Fruit fly (Drosophila melanogaster) whole organism, embryonic: ENCODE measurements around the gene CG8891.
A peak's percentile ranks its signal among the peaks of the same experiment; 100 is the strongest.

Experiments
- Adf1 ChIP-seq: fragments of 200-800 bp; sonication (Bioruptor generic); IDR thresholded peaks from 2 replicates; pipeline ENCODE4 v1.3.6; 2022; ENCODE audit warnings: missing biosample characterization, missing genetic modification characterization
- BEAF-32 ChIP-seq: fragments of 200-800 bp; sonication (Bioruptor generic); optimal IDR thresholded peaks from 3 replicates; lab custom pipeline; 2017; ENCODE audit warnings: missing biosample characterization, missing genetic modification characterization, mild to moderate bottlenecking, moderate library complexity, missing genetic modification reagents
- Bteb2 ChIP-seq: fragments of 200-800 bp; sonication (Bioruptor generic); optimal IDR thresholded peaks from 2 replicates; lab custom pipeline; 2016; ENCODE audit warnings: missing biosample characterization, missing genetic modification characterization
- CG10267 ChIP-seq: fragments of 200-800 bp; sonication (Bioruptor generic); optimal IDR thresholded peaks from 2 replicates; lab custom pipeline; 2018; ENCODE audit warnings: missing biosample characterization, mild to moderate bottlenecking, missing genetic modification characterization, moderate library complexity
- CG10462 ChIP-seq: fragments of 200-800 bp; sonication (Bioruptor generic); optimal IDR thresholded peaks from 2 replicates; lab custom pipeline; 2016; ENCODE audit warnings: missing biosample characterization, missing genetic modification characterization
- CG10979 ChIP-seq: fragments of 200-800 bp; sonication (Bioruptor generic); optimal IDR thresholded peaks from 2 replicates; lab custom pipeline; 2018; ENCODE audit warnings: missing biosample characterization, mild to moderate bottlenecking, missing genetic modification characterization, moderate library complexity
- CG15073 ChIP-seq: fragments of 200-800 bp; sonication (Bioruptor generic); optimal IDR thresholded peaks from 2 replicates; lab custom pipeline; 2016; ENCODE audit warnings: missing biosample characterization, missing genetic modification characterization
- CG1647 ChIP-seq: fragments of 200-800 bp; sonication (Bioruptor generic); optimal IDR thresholded peaks from 3 replicates; lab custom pipeline; 2016; ENCODE audit warnings: missing biosample characterization, missing genetic modification characterization
- CG17361 ChIP-seq: fragments of 200-800 bp; sonication (Bioruptor generic); IDR thresholded peaks from 3 replicates; pipeline ENCODE4 v1.3.6; 2022; ENCODE audit warnings: missing biosample characterization, missing genetic modification characterization
- CG2129 ChIP-seq: fragments of 200-800 bp; sonication (Bioruptor generic); IDR thresholded peaks from 2 replicates; pipeline ENCODE4 v1.3.6; 2022; ENCODE audit warnings: missing biosample characterization, missing genetic modification characterization; ENCODE audit not compliant: partially characterized antibody
- CG2202 ChIP-seq: fragments of 200-800 bp; sonication (Bioruptor generic); optimal IDR thresholded peaks from 2 replicates; lab custom pipeline; 2018; ENCODE audit warnings: missing biosample characterization, mild to moderate bottlenecking, missing genetic modification characterization
- CG32532 ChIP-seq: fragments of 200-800 bp; sonication (Bioruptor generic); IDR thresholded peaks from 2 replicates; pipeline ENCODE4 v1.3.6; 2022; ENCODE audit warnings: missing biosample characterization, missing genetic modification characterization
- CG3407 ChIP-seq: fragments of 200-800 bp; sonication (Bioruptor generic); optimal IDR thresholded peaks from 2 replicates; lab custom pipeline; 2018; ENCODE audit warnings: missing biosample characterization, mild to moderate bottlenecking, missing genetic modification characterization
- CG3995 ChIP-seq: fragments of 200-800 bp; sonication (Bioruptor generic); optimal IDR thresholded peaks from 3 replicates; lab custom pipeline; 2016; ENCODE audit warnings: missing biosample characterization, missing genetic modification characterization
- CG4617 ChIP-seq: fragments of 200-800 bp; sonication (Bioruptor generic); optimal IDR thresholded peaks from 3 replicates; lab custom pipeline; 2016; ENCODE audit warnings: missing biosample characterization, missing genetic modification characterization, borderline replicate concordance
- CrebB ChIP-seq: fragments of 200-800 bp; sonication (Bioruptor generic); optimal IDR thresholded peaks from 3 replicates; lab custom pipeline; 2018; ENCODE audit warnings: missing biosample characterization, mild to moderate bottlenecking, missing genetic modification characterization
- Doc3 ChIP-seq: fragments of 200-800 bp; sonication (Bioruptor generic); IDR thresholded peaks from 3 replicates; pipeline ENCODE4 v1.3.6; 2022; ENCODE audit warnings: missing biosample characterization, missing genetic modification characterization; ENCODE audit not compliant: partially characterized antibody
- HmgD ChIP-seq: fragments of 200-800 bp; sonication (Bioruptor generic); optimal IDR thresholded peaks from 3 replicates; lab custom pipeline; 2016; ENCODE audit warnings: missing biosample characterization, missing genetic modification characterization
- Hr39 ChIP-seq: fragments of >200 bp; optimal IDR thresholded peaks from 2 replicates; lab custom pipeline; 2017
- Hr51 ChIP-seq, 2 experiments: fragments of 200-800 bp; sonication (Bioruptor generic); optimal IDR thresholded peaks; 2 replicates in 1 of 2; 3 replicates in 1 of 2; lab custom pipeline; 2016 to 2018; ENCODE audit warnings: missing biosample characterization in 2 of 2, missing genetic modification characterization in 2 of 2, mild to moderate bottlenecking in 1 of 2, moderate library complexity in 1 of 2
- Lhr ChIP-seq: fragments of 200-800 bp; sonication (Bioruptor generic); optimal IDR thresholded peaks from 3 replicates; lab custom pipeline; 2017; ENCODE audit warnings: mild to moderate bottlenecking, missing biosample characterization, missing genetic modification reagents, missing genetic modification characterization
- Max ChIP-seq: fragments of 200-800 bp; sonication (Bioruptor generic); optimal IDR thresholded peaks from 2 replicates; lab custom pipeline; 2016; ENCODE audit warnings: missing biosample characterization, mild to moderate bottlenecking, missing genetic modification characterization
- Med ChIP-seq: fragments of 200-800 bp; sonication (Bioruptor generic); peaks from one replicate; lab custom pipeline; 2016; ENCODE audit warnings: missing biosample characterization, missing genetic modification characterization, mild to moderate bottlenecking, inconsistent platforms, moderate library complexity
- Meics ChIP-seq: fragments of 200-800 bp; sonication (Bioruptor generic); optimal IDR thresholded peaks from 2 replicates; lab custom pipeline; 2017; ENCODE audit warnings: missing biosample characterization, mild to moderate bottlenecking, missing genetic modification characterization
- NC2β ChIP-seq: fragments of 200-800 bp; sonication (Bioruptor generic); optimal IDR thresholded peaks from 2 replicates; lab custom pipeline; 2016; ENCODE audit warnings: missing biosample characterization, missing genetic modification characterization
- Sry-β ChIP-seq: fragments of 200-800 bp; sonication (Bioruptor generic); optimal IDR thresholded peaks from 2 replicates; lab custom pipeline; 2018; ENCODE audit warnings: missing biosample characterization, mild to moderate bottlenecking, missing genetic modification characterization, moderate library complexity
- Sry-δ ChIP-seq: fragments of 200-800 bp; sonication (Bioruptor generic); optimal IDR thresholded peaks from 2 replicates; lab custom pipeline; 2016; ENCODE audit warnings: missing biosample characterization, missing genetic modification characterization
- al ChIP-seq: fragments of 200-800 bp; sonication (Bioruptor generic); IDR thresholded peaks from 2 replicates; pipeline ENCODE4 v1.3.6; 2022; ENCODE audit warnings: missing biosample characterization, missing genetic modification characterization
- ase ChIP-seq: fragments of 200-800 bp; sonication (Bioruptor generic); IDR thresholded peaks from 3 replicates; pipeline ENCODE4 v1.3.6; 2022; ENCODE audit warnings: missing biosample characterization, missing genetic modification characterization
- bbx ChIP-seq: fragments of 200-800 bp; sonication (Bioruptor generic); IDR thresholded peaks from 2 replicates; pipeline ENCODE4 v1.3.6; 2022; ENCODE audit warnings: missing biosample characterization, missing genetic modification characterization; ENCODE audit not compliant: partially characterized antibody
- bsh ChIP-seq, 2 experiments: fragments of 200-800 bp; sonication (Bioruptor generic); optimal IDR thresholded peaks; 2 replicates each; lab custom pipeline; 2017 to 2018; ENCODE audit warnings: mild to moderate bottlenecking in 2 of 2, missing biosample characterization in 2 of 2, missing genetic modification characterization in 2 of 2, moderate library complexity in 1 of 2
- ci ChIP-seq: fragments of 200-800 bp; sonication (Bioruptor generic); IDR thresholded peaks from 3 replicates; pipeline ENCODE4 v1.3.6; 2022; ENCODE audit warnings: missing biosample characterization, missing genetic modification characterization
- crp ChIP-seq, 2 experiments: fragments of 200-800 bp; sonication (Bioruptor generic); optimal IDR thresholded peaks; 2 replicates in 1 of 2; 3 replicates in 1 of 2; lab custom pipeline; 2017; ENCODE audit warnings: missing biosample characterization in 2 of 2, missing genetic modification characterization in 2 of 2, mild to moderate bottlenecking in 1 of 2, moderate library complexity in 1 of 2
- dm ChIP-seq: fragments of 200-800 bp; sonication (Bioruptor generic); optimal IDR thresholded peaks from 3 replicates; lab custom pipeline; 2016; ENCODE audit warnings: missing biosample characterization, missing genetic modification characterization
- hbn ChIP-seq: fragments of 200-800 bp; sonication (Bioruptor generic); IDR thresholded peaks from 2 replicates; pipeline ENCODE4 v1.3.6; 2022; ENCODE audit warnings: missing biosample characterization, missing genetic modification characterization; ENCODE audit not compliant: partially characterized antibody
- insv ChIP-seq, 2 experiments: fragments of 200-800 bp; sonication (Bioruptor generic); optimal IDR thresholded peaks; 3 replicates each; lab custom pipeline; 2016 to 2018; ENCODE audit warnings: missing biosample characterization in 2 of 2, missing genetic modification characterization in 2 of 2
- jumu ChIP-seq: fragments of 200-800 bp; sonication (Bioruptor generic); optimal IDR thresholded peaks from 3 replicates; lab custom pipeline; 2016; ENCODE audit warnings: missing biosample characterization, missing genetic modification characterization
- nerfin-1 ChIP-seq: fragments of 200-800 bp; sonication (Bioruptor generic); optimal IDR thresholded peaks from 3 replicates; lab custom pipeline; 2019; ENCODE audit warnings: missing biosample characterization, mild to moderate bottlenecking, missing genetic modification characterization, moderate library complexity
- p53 ChIP-seq: fragments of 200-800 bp; sonication (Bioruptor generic); optimal IDR thresholded peaks from 2 replicates; lab custom pipeline; 2016; ENCODE audit warnings: missing biosample characterization, missing genetic modification characterization
- row ChIP-seq: fragments of 200-800 bp; sonication (Bioruptor generic); IDR thresholded peaks from 3 replicates; pipeline ENCODE4 v1.3.6; 2022; ENCODE audit warnings: missing biosample characterization, missing genetic modification characterization
- sens ChIP-seq: fragments of 200-800 bp; sonication (Bioruptor generic); peaks from one replicate; lab custom pipeline; 2016; ENCODE audit warnings: missing biosample characterization, missing genetic modification characterization
- shn ChIP-seq: fragments of 200-800 bp; sonication (Bioruptor generic); optimal IDR thresholded peaks from 3 replicates; lab custom pipeline; 2016; ENCODE audit warnings: missing biosample characterization, missing genetic modification characterization
- sr ChIP-seq: fragments of 200-800 bp; sonication (Bioruptor generic); IDR thresholded peaks from 3 replicates; pipeline ENCODE4 v1.3.6; 2022; ENCODE audit warnings: missing biosample characterization, missing genetic modification characterization
- tll ChIP-seq, 2 experiments: fragments of 200-800 bp in 1 of 2; fragments of >200 bp in 1 of 2; sonication (Bioruptor generic) in 1 of 2; optimal IDR thresholded peaks; 2 replicates each; lab custom pipeline; 2017 to 2019; ENCODE audit warnings: missing biosample characterization in 2 of 2, missing genetic modification characterization in 2 of 2, mild to moderate bottlenecking in 1 of 2, moderate library complexity in 1 of 2
- tna ChIP-seq: fragments of 200-800 bp; sonication (Bioruptor generic); IDR thresholded peaks from 2 replicates; pipeline ENCODE4 v1.3.6; 2022; ENCODE audit warnings: missing biosample characterization, missing genetic modification characterization; ENCODE audit not compliant: partially characterized antibody
- unc-4 ChIP-seq: fragments of 200-800 bp; sonication (Bioruptor generic); IDR thresholded peaks from 2 replicates; pipeline ENCODE4 v1.3.6; 2022; ENCODE audit warnings: missing biosample characterization, missing genetic modification characterization; ENCODE audit not compliant: partially characterized antibody
- usp ChIP-seq: fragments of >200 bp; optimal IDR thresholded peaks from 2 replicates; lab custom pipeline; 2017; ENCODE audit warnings: missing biosample characterization, missing genetic modification characterization
- z ChIP-seq: fragments of 200-800 bp; sonication (Bioruptor generic); IDR thresholded peaks from 3 replicates; pipeline ENCODE4 v1.3.6; 2022; ENCODE audit warnings: missing biosample characterization, missing genetic modification characterization

Gene CG8891

dm6 chr2L:5009306-5010030 is 30.3 kb upstream of the CG8891 start, which contains the start of gene Rtnl1 (continued):
- TF ChIP-seq ase (GFP tag; lab: Robert Waterston, UW) (no peak), CrebB (tag; lab: Kevin White, UChicago) (peak; percentile 17), CG32532 (GFP tag; lab: Robert Waterston, UW) (peak; percentile 47; the same call in 1 of the 2 replicates), CG1647 (GFP tag; lab: Kevin White, UChicago) (peak; percentile 43), Doc3 (peak; percentile 80), bsh (GFP tag; optimal IDR thresholded peaks at IDR 0.05; lab: Kevin White, UChicago) (no peak), insv (GFP tag; optimal IDR thresholded peaks at IDR 0.05; lab: Kevin White, UChicago) (peak; percentile 87 to 98), ci (GFP tag; lab: Robert Waterston, UW) (peak; percentile 57; the same call in 2 of the 3 replicates), Max (GFP tag; lab: Kevin White, UChicago) (no peak), CG15073 (no peak), CG2202 (tag; lab: Kevin White, UChicago) (no peak), tna (GFP tag; lab: Robert Waterston, UW) (peak; percentile 90), Lhr (GFP tag; lab: Kevin White, UChicago) (peak; percentile 94), unc-4 (GFP tag; lab: Robert Waterston, UW) (peak; percentile 94), CG3995 (peak; percentile 33), z (GFP tag; lab: Robert Waterston, UW) (no peak), nerfin-1 (tag; lab: Kevin White, UChicago) (peak; percentile 16), crp (GFP tag; optimal IDR thresholded peaks at IDR 0.05; lab: Kevin White, UChicago) (peak in 1 of 2 experiments; percentile 77), Bteb2 (GFP tag; lab: Kevin White, UChicago) (peak; percentile 21), CG10462 (GFP tag; lab: Kevin White, UChicago) (no peak), CG10267 (peak; percentile 65), CG17361 (GFP tag; lab: Robert Waterston, UW) (peak; percentile 50; the same call in 1 of the 3 replicates), Adf1 (peak; percentile 31; the same call in 1 of the 2 replicates), tll (GFP tag; optimal IDR thresholded peaks at IDR 0.05; lab: Kevin White, UChicago) (no peak), Hr39 (no peak), shn (GFP tag; lab: Kevin White, UChicago) (peak; percentile 29), BEAF-32 (GFP tag; lab: Kevin White, UChicago) (peak; percentile 98), usp (no peak), Sry-β (GFP tag; lab: Kevin White, UChicago) (peak; percentile 81), Sry-δ (GFP tag; lab: Kevin White, UChicago) (peak; percentile 100), CG2129 (GFP tag; lab: Robert Waterston, UW) (peak; percentile 80), Med (GFP tag; lab: Kevin White, UChicago) (peak; percentile 91), CG3407 (GFP tag; lab: Kevin White, UChicago) (no peak), bbx (GFP tag; lab: Robert Waterston, UW) (peak; percentile 90), HmgD (peak; percentile 88), jumu (GFP tag; lab: Kevin White, UChicago) (peak; percentile 72), al (GFP tag; lab: Robert Waterston, UW) (peak; percentile 37; the same call in 1 of the 2 replicates), NC2β (peak; percentile 66), row (GFP tag; lab: Robert Waterston, UW) (peak; percentile 57), dm (GFP tag; lab: Kevin White, UChicago) (peak; percentile 40), Meics (GFP tag; lab: Kevin White, UChicago) (no peak), CG4617 (GFP tag; lab: Kevin White, UChicago) (peak; percentile 81), hbn (GFP tag; lab: Robert Waterston, UW) (peak; percentile 95), Hr51 (GFP tag; optimal IDR thresholded peaks at IDR 0.05; lab: Kevin White, UChicago) (peak; percentile 3 to 15), CG10979 (tag; lab: Kevin White, UChicago) (peak; percentile 17), sr (GFP tag; lab: Robert Waterston, UW) (no peak), sens (GFP tag; lab: Kevin White, UChicago) (peak; percentile 85), p53 (GFP tag; lab: Kevin White, UChicago) (peak; percentile 71)
